Fruit fly (Drosophila melanogaster): Measurements from ENCODE around the gene P5cr.

P5cr gene

dm6 chr3R:18987428-18988416, 41.0 kb upstream of the P5cr start (continued):
- TF ChIP-seq CG13775 (GFP tag; optimal IDR thresholded peaks at IDR 0.05) (no peak), eve (GFP tag; optimal IDR thresholded peaks at IDR 0.05) (no peak), Lpt (GFP tag; optimal IDR thresholded peaks at IDR 0.05) (no peak), slbo (GFP tag; IDR thresholded peaks at IDR 0.05) (no peak), CG10274 (GFP tag; optimal IDR thresholded peaks at IDR 0.05) (no peak), cas (GFP tag; IDR thresholded peaks at IDR 0.05) (no peak), CG3847 (GFP tag; IDR thresholded peaks at IDR 0.05) (no peak), Sin3A (optimal IDR thresholded peaks at IDR 0.05) (no peak), Hey (tag; optimal IDR thresholded peaks at IDR 0.05) (no peak), CG14860 (GFP tag; IDR thresholded peaks at IDR 0.05; ENCODE audit: partially characterized antibody) (no peak), pum (GFP tag; optimal IDR thresholded peaks at IDR 0.05) (no peak), z (GFP tag; IDR thresholded peaks at IDR 0.05) (no peak), NfI (GFP tag; optimal IDR thresholded peaks at IDR 0.05) (peak; percentile 6), CG17612 (GFP tag; IDR thresholded peaks at IDR 0.05) (no peak), jumu (GFP tag; optimal IDR thresholded peaks at IDR 0.05) (peak; percentile 20), CG8924 (tag; optimal IDR thresholded peaks at IDR 0.05) (peak; percentile 25), jigr1 (GFP tag; IDR thresholded peaks at IDR 0.05) (no peak), pb (GFP tag; optimal IDR thresholded peaks at IDR 0.05) (peak; percentile 49), tna (GFP tag; IDR thresholded peaks at IDR 0.05; ENCODE audit: partially characterized antibody) (no peak), prd (optimal IDR thresholded peaks at IDR 0.05) (no peak), prd (GFP tag; IDR thresholded peaks at IDR 0.05) (peak; percentile 29; the same call in 1 of the 3 replicates), HmgD (GFP tag; optimal IDR thresholded peaks at IDR 0.05) (no peak), HHEX (GFP tag; optimal IDR thresholded peaks at IDR 0.05) (peak; percentile 31), psq (GFP tag; optimal IDR thresholded peaks at IDR 0.05) (no peak), slou (GFP tag; optimal IDR thresholded peaks at IDR 0.05) (no peak), ken (GFP tag; IDR thresholded peaks at IDR 0.05) (no peak), CG9609 (GFP tag; optimal IDR thresholded peaks at IDR 0.05) (peak; percentile 32), ara (GFP tag; IDR thresholded peaks at IDR 0.05) (0 out of 2 replicates have a peak, but pooled peaks have one; percentile 22), CG10431 (GFP tag; optimal IDR thresholded peaks at IDR 0.05) (no peak), CG3838 (GFP tag; optimal IDR thresholded peaks at IDR 0.05) (no peak), NC2β (GFP tag; optimal IDR thresholded peaks at IDR 0.05) (peak; percentile 25), knrl (GFP tag; IDR thresholded peaks at IDR 0.05; ENCODE audit: partially characterized antibody) (no peak), Pdp1 (GFP tag; optimal IDR thresholded peaks at IDR 0.05) (no peak), fd64A (GFP tag; optimal IDR thresholded peaks at IDR 0.05) (peak; percentile 38), Optix (GFP tag; IDR thresholded peaks at IDR 0.05) (no peak), Spps (tag; optimal IDR thresholded peaks at IDR 0.05) (no peak), HLH3B (GFP tag; IDR thresholded peaks at IDR 0.05) (no peak), nerfin-1 (tag; optimal IDR thresholded peaks at IDR 0.05) (no peak), Awh (GFP tag; IDR thresholded peaks at IDR 0.05) (no peak), CG6175 (GFP tag; IDR thresholded peaks at IDR 0.05) (no peak; the same call in 2 of the 3 replicates), CG3995 (GFP tag; optimal IDR thresholded peaks at IDR 0.05) (no peak), HmgZ (tag; optimal IDR thresholded peaks at IDR 0.05) (no peak), pfk (GFP tag; optimal IDR thresholded peaks at IDR 0.05) (no peak), Oli (tag; optimal IDR thresholded peaks at IDR 0.05) (no peak), CG14965 (GFP tag; optimal IDR thresholded peaks at IDR 0.05; ENCODE audit: borderline replicate concordance) (peak; percentile 30)
